Fruit fly (Drosophila melanogaster): ENCODE measurements around the gene eIF1A.

Gene eIF1A

DNA sequence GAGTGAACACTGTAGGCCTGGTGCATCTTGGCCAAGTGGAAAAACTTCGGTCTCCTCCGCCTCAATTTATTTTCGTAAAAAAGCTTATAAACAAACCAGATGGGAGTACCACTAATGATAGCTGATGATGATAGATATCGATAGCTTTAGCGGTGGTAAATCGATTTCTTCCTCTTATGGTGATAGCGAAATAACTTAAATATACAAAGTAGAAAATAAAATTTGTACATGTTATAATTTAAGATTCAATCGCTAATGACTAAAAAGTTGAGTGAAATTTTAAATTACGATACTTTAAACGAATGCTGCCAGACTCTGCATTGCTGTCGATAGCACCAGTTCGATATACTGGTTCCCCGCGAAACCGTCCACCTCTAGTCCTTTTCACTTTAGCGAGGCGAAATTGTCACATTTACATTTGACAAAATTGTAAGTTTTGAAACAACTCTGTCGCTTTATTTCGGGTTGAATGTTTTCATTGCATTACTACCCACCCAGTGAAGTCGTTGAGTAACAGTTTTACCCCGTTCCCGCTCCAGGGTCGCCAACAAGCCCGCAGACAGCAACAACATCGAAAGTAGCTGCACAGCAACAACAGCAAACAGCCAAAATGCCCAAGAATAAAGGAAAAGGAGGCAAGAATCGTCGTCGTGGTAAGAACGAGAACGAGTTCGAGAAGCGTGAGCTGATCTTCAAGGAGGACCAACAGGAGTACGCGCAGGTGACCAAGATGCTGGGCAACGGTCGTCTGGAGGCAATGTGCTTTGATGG lies at the start of gene eIF1A, which contains the start of gene Vps39 (continued):
- TF ChIP-seq Chrac-16 (GFP tag; optimal IDR thresholded peaks at IDR 0.05), result peak; percentile 44
- peak; percentile 56 for TF ChIP-seq Nf-YC (tag; optimal IDR thresholded peaks at IDR 0.05)
- TF ChIP-seq CG8924 (tag; optimal IDR thresholded peaks at IDR 0.05), result peak; percentile 43
- TF ChIP-seq Pdp1 (GFP tag; optimal IDR thresholded peaks at IDR 0.05), result peak in 1 of 2 experiments; percentile 38
- TF ChIP-seq CG9876 (GFP tag; optimal IDR thresholded peaks at IDR 0.05), result no peak
- peak; percentile 12 for TF ChIP-seq unpg (GFP tag; optimal IDR thresholded peaks at IDR 0.05)
- TF ChIP-seq wek (GFP tag; optimal IDR thresholded peaks at IDR 0.05), result peak; percentile 98
- TF ChIP-seq CG34422 (GFP tag; IDR thresholded peaks at IDR 0.05), result no peak
- TF ChIP-seq CG18619 (GFP tag; optimal IDR thresholded peaks at IDR 0.05), result no peak
- TF ChIP-seq chn (GFP tag; optimal IDR thresholded peaks at IDR 0.05), result peak; percentile 14
- TF ChIP-seq Antp (GFP tag; optimal IDR thresholded peaks at IDR 0.05), result peak; percentile 4
- no peak for TF ChIP-seq CG2889 (GFP tag; IDR thresholded peaks at IDR 0.05)
- TF ChIP-seq Ets97D (GFP tag; optimal IDR thresholded peaks at IDR 0.05), result peak; percentile 70
- TF ChIP-seq ind (GFP tag; optimal IDR thresholded peaks at IDR 0.05), result peak; percentile 29
- peak in 1 of 2 experiments; percentile 6 for TF ChIP-seq bsh (GFP tag; optimal IDR thresholded peaks at IDR 0.05)
- no peak for TF ChIP-seq CG11695 (GFP tag; IDR thresholded peaks at IDR 0.05)
- peak; percentile 27 for TF ChIP-seq fd3F (GFP tag; optimal IDR thresholded peaks at IDR 0.05)
- peak; percentile 10 for TF ChIP-seq az2 (GFP tag; optimal IDR thresholded peaks at IDR 0.05)
- peak; percentile 82 for TF ChIP-seq pzg (GFP tag; optimal IDR thresholded peaks at IDR 0.05)
- TF ChIP-seq cg (GFP tag; optimal IDR thresholded peaks at IDR 0.05), result no peak
- TF ChIP-seq Usf (GFP tag; optimal IDR thresholded peaks at IDR 0.05), result no peak
- TF ChIP-seq Meics (GFP tag; optimal IDR thresholded peaks at IDR 0.05), result peak; percentile 38
- peak; percentile 32 for TF ChIP-seq pum (GFP tag; optimal IDR thresholded peaks at IDR 0.05)
- 0 out of 2 replicates have a peak, but pooled peaks have one; percentile 9 for TF ChIP-seq CG32767 (GFP tag; IDR thresholded peaks at IDR 0.05)
- no peak for TF ChIP-seq CG1602 (GFP tag; optimal IDR thresholded peaks at IDR 0.05)
- peak; percentile 30 for TF ChIP-seq CG10979 (tag; optimal IDR thresholded peaks at IDR 0.05)
- no peak for TF ChIP-seq CG17612 (GFP tag; IDR thresholded peaks at IDR 0.05)
- peak in 1 of 2 experiments; percentile 23 for TF ChIP-seq chif (GFP tag; optimal IDR thresholded peaks at IDR 0.05)
- no peak for TF ChIP-seq Atf-2 (GFP tag; optimal IDR thresholded peaks at IDR 0.05)
- TF ChIP-seq Sin3A (optimal IDR thresholded peaks at IDR 0.05), result peak; percentile 80
- peak; percentile 72 for TF ChIP-seq D (optimal IDR thresholded peaks at IDR 0.05)
- no peak for TF ChIP-seq D (GFP tag; optimal IDR thresholded peaks at IDR 0.05)
- TF ChIP-seq CG3726 (GFP tag; IDR thresholded peaks at IDR 0.05), result no peak
- peak; percentile 88 for TF ChIP-seq Ets65A (GFP tag)
- TF ChIP-seq yki (optimal IDR thresholded peaks at IDR 0.05), result no peak
- no peak for TF ChIP-seq ranshi (GFP tag; IDR thresholded peaks at IDR 0.05)
- TF ChIP-seq Hand (GFP tag; optimal IDR thresholded peaks at IDR 0.05), result peak; percentile 14
- TF ChIP-seq CG15514 (GFP tag; optimal IDR thresholded peaks at IDR 0.05), result peak; percentile 99
- TF ChIP-seq eyg (GFP tag; optimal IDR thresholded peaks at IDR 0.05), result no peak
- TF ChIP-seq ssp (GFP tag; IDR thresholded peaks at IDR 0.05), result peak; percentile 47
- peak; percentile 83 for TF ChIP-seq tna (GFP tag; IDR thresholded peaks at IDR 0.05; ENCODE audit: partially characterized antibody)
- TF ChIP-seq CG15011 (GFP tag; optimal IDR thresholded peaks at IDR 0.05), result no peak
- peak; percentile 44 for TF ChIP-seq CG13123 (GFP tag; optimal IDR thresholded peaks at IDR 0.05)
- peak; percentile 36 for TF ChIP-seq CG13424 (tag; optimal IDR thresholded peaks at IDR 0.05)
- TF ChIP-seq NC2β (GFP tag; optimal IDR thresholded peaks at IDR 0.05), result peak; percentile 50
- TF ChIP-seq onecut (GFP tag; IDR thresholded peaks at IDR 0.05), result no peak
- TF ChIP-seq vnd (GFP tag; IDR thresholded peaks at IDR 0.05; ENCODE audit: partially characterized antibody), result peak; percentile 89
- no peak for TF ChIP-seq scrt (GFP tag; optimal IDR thresholded peaks at IDR 0.05)
- TF ChIP-seq CG14860 (GFP tag; IDR thresholded peaks at IDR 0.05; ENCODE audit: partially characterized antibody), result peak; percentile 87
- TF ChIP-seq Hr39 (optimal IDR thresholded peaks at IDR 0.05), result no peak
